Worm (Caenorhabditis elegans): ENCODE results near the gene mdt-28.

Gene mdt-28

ce11 chrV:15533096-15533495 lies 42.1 kb downstream of the mdt-28 start, which contains the start of gene F21A3.11:
Gene F21A3.11 (minus strand): TSS chrV:15533212.
- peak; percentile 70 for TF ChIP-seq elt-2 (tag; optimal IDR thresholded peaks at IDR 0.05)
- no peak for TF ChIP-seq nhr-12 (tag; optimal IDR thresholded peaks at IDR 0.05)
- no peak for TF ChIP-seq sptf-1 (tag; optimal IDR thresholded peaks at IDR 0.05)

ce11 chrV:15529069-15529468 lies 46.1 kb downstream of the mdt-28 start, which contains the start of gene srh-276:
Gene srh-276 (plus strand): TSS chrV:15529369.
- no peak for TF ChIP-seq efl-3 (GFP tag; optimal IDR thresholded peaks at IDR 0.05)
- TF ChIP-seq pag-3 (tag; optimal IDR thresholded peaks at IDR 0.05; ENCODE audit: borderline replicate concordance, insufficient read depth): no peak
- no peak for TF ChIP-seq F16B12.6 (tag; optimal IDR thresholded peaks at IDR 0.05)
- TF ChIP-seq nhr-77 (tag; optimal IDR thresholded peaks at IDR 0.05): no peak
- TF ChIP-seq unc-30 (tag; optimal IDR thresholded peaks at IDR 0.05): no peak
- no peak for TF ChIP-seq mdl-1 (tag; optimal IDR thresholded peaks at IDR 0.05)
- TF ChIP-seq isw-1 (GFP tag; IDR thresholded peaks at IDR 0.05): no peak
- TF ChIP-seq mab-9 (GFP tag; IDR thresholded peaks at IDR 0.05): no peak
- no peak for TF ChIP-seq lin-15B (tag; optimal IDR thresholded peaks at IDR 0.05)
- no peak for TF ChIP-seq elt-3 (tag; optimal IDR thresholded peaks at IDR 0.05)
- TF ChIP-seq vab-15 (tag; optimal IDR thresholded peaks at IDR 0.05): no peak
- no peak for TF ChIP-seq pax-3 (tag; optimal IDR thresholded peaks at IDR 0.05)
- TF ChIP-seq zag-1 (tag; optimal IDR thresholded peaks at IDR 0.05): no peak
- no peak for TF ChIP-seq jun-1 (tag; optimal IDR thresholded peaks at IDR 0.05)
- no peak for TF ChIP-seq ceh-63 (GFP tag; optimal IDR thresholded peaks at IDR 0.05)
- TF ChIP-seq dsc-1 (tag; optimal IDR thresholded peaks at IDR 0.05): no peak
- no peak for TF ChIP-seq efl-1 (optimal IDR thresholded peaks at IDR 0.05)
- no peak for TF ChIP-seq efl-1 (GFP tag; optimal IDR thresholded peaks at IDR 0.05 in 1 of 2)
- TF ChIP-seq unc-130 (tag; optimal IDR thresholded peaks at IDR 0.05): no peak
- TF ChIP-seq elt-2 (tag; optimal IDR thresholded peaks at IDR 0.05): no peak

Data from whole organism, L1 larva.